Fruit fly (Drosophila melanogaster) Kc167 (cell line): ENCODE results near the gene CG42449.

Experiments used
- Myc ChIP-seq: fragments of >200 bp; optimal IDR thresholded peaks from 2 replicates; lab custom pipeline; 2017; ENCODE audit warnings: missing external identifiers
- Sin3A ChIP-seq: fragments of >200 bp; optimal IDR thresholded peaks from 2 replicates; lab custom pipeline; 2018; ENCODE audit warnings: missing external identifiers
- h ChIP-seq: fragments of >200 bp; optimal IDR thresholded peaks from 3 replicates; lab custom pipeline; 2018; ENCODE audit warnings: missing external identifiers
- insv ChIP-seq: fragments of >200 bp; optimal IDR thresholded peaks from 3 replicates; lab custom pipeline; 2018; ENCODE audit warnings: missing external identifiers
- psq ChIP-seq: fragments of >200 bp; optimal IDR thresholded peaks from 2 replicates; lab custom pipeline; 2017; ENCODE audit warnings: missing external identifiers
- ttk ChIP-seq: sonication (Bioruptor generic); optimal IDR thresholded peaks from 2 replicates; lab custom pipeline; 2017; ENCODE audit warnings: missing external identifiers

CG42449 gene

dm6 chrX:5682940-5683339 lies at the start of gene CG42449:
Gene CG42449, plus strand, starts transcription at chrX:5683240.
- no peak for TF ChIP-seq ttk

DNA sequence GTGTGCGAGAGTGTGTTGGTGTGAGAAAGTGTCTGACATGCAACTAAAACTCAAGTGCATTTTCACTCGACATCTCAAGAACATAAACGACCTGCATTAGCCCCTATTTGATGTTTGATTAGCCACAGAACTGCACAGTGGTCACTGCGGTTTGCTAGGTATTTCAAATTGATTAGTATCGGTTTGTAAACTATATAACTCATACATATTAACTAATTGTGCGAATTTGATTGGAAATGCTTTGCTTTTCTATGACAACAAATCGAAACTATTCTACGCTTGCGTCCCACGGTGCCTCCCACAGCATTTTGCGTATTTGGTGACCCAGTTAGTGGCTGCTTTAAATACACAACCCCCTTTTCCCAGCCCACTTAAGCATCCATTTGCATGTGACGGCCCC lies 48.3 kb upstream of the CG42449 start:
- no peak for TF ChIP-seq h (lab: Kevin White, UChicago)
- no peak for TF ChIP-seq psq (lab: Kevin White, UChicago)
- no peak for TF ChIP-seq insv (lab: Kevin White, UChicago)
- TF ChIP-seq Sin3A (lab: Kevin White, UChicago): no peak
- no peak for TF ChIP-seq ttk
- TF ChIP-seq Myc: no peak

DNA sequence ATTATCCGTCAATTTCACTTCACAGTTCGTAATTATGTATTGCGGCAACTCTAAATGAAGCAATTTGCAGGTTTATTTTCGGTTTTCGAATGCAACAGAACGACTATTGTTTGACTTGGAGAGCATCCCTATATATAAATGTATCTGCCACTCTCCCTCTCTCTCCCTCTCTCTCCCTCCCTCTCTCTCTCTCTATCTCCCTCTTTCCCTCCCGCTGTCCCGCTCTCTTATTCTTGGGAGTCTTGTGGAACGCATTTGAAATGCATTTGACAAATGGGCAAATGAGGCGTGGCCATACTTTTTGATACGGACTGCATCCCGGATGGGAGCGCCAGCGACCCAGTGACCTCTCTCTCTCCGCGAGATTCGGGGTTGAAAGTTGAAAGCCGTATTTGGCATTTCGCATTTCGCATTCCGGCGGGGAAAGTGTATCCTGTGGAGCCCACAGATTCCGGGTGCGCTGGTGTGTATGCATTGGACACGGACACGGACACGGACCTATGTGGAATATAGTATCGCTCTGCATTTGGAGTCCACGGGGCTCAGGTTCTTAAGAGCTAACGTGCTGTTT lies 46.4 kb upstream of the CG42449 start:
- TF ChIP-seq ttk: no peak
- TF ChIP-seq insv (lab: Kevin White, UChicago): no peak
- TF ChIP-seq Myc: no peak
- TF ChIP-seq psq (lab: Kevin White, UChicago): no peak
- TF ChIP-seq Sin3A (lab: Kevin White, UChicago): no peak
- TF ChIP-seq h (lab: Kevin White, UChicago): no peak

DNA sequence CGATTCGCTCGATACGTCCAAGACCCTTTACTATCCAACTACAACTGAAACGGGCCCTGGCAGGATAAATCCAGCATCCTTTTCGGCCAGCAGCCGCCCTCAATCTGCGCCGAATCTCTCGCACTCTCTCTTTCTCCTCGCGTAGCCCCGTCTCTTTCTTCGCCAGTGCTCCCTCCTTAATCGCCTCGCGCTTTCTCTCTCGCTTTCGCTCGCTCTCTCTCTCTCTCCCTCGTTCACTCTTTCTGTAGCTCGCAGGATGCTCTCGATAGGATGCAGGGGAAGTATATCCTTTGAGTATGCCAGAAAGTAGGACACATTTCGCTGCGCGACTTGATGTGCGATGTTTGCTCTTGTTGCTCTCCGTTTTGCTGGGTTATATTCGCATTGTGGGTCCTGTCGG lies 45.5 kb upstream of the CG42449 start:
- no peak for TF ChIP-seq psq (lab: Kevin White, UChicago)
- TF ChIP-seq h (lab: Kevin White, UChicago): no peak
- no peak for TF ChIP-seq insv (lab: Kevin White, UChicago)

DNA sequence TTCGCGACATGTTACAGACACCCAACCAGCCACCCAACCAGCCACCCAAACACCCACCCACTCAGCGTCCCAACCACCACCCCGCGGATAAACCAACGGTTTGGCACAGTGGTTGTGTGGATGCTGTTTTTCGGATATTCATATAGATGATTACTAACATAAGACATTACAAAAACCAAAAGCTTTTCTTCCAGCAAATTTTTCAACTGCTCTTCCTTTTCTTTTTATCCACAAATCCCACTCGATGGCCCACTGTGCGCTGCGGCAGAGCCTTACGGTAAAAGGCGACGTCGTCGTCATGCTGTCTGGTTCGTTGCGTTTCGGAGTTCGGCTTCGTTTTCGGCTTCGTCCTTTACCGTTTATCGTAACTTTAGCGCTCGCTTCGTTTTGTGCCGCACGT lies 44.5 kb upstream of the CG42449 start:
- TF ChIP-seq insv (lab: Kevin White, UChicago): no peak
- TF ChIP-seq Myc: no peak

DNA sequence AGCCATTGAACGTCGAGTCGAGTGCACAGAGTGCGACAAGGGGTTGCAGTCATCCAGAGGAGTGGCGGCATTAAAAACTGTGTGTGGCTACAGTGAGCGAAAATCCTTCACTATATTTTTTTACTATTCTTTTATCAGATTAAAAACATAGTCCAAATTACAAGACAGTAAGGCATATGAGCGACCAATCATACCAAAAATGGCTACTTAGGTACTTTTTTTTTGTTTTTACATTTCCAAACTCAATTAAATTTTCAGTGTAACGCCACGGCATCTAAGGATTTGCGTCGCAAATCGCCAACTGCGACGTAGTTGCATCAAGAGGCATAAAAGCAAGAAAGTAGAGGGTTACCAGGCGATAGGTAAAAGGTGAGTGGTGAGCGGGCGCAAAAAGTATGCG lies 44.0 kb upstream of the CG42449 start:
- TF ChIP-seq Myc: no peak
- TF ChIP-seq ttk: no peak
- no peak for TF ChIP-seq insv (lab: Kevin White, UChicago)
- TF ChIP-seq h (lab: Kevin White, UChicago): no peak
- TF ChIP-seq psq (lab: Kevin White, UChicago): no peak
- no peak for TF ChIP-seq Sin3A (lab: Kevin White, UChicago)

DNA sequence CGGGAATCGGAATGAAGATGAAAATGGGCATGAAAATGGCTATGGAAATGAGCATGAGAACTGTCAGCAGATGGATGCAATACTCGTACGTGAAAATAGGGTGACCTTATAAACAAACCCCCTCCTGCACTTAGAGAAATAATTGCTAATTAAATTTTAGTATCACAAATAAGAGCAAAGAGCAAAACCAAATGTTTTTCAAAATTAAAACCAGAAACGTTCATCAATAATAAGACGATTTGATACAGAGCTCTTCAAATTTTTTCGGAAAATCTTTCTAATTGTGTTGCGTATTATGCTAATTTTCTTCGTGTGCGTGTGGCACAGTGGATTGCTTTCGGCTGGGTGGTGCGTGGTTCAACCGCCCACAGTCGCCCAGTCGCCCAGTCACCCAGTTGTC lies 36.8 kb upstream of the CG42449 start:
- TF ChIP-seq Myc: no peak

DNA sequence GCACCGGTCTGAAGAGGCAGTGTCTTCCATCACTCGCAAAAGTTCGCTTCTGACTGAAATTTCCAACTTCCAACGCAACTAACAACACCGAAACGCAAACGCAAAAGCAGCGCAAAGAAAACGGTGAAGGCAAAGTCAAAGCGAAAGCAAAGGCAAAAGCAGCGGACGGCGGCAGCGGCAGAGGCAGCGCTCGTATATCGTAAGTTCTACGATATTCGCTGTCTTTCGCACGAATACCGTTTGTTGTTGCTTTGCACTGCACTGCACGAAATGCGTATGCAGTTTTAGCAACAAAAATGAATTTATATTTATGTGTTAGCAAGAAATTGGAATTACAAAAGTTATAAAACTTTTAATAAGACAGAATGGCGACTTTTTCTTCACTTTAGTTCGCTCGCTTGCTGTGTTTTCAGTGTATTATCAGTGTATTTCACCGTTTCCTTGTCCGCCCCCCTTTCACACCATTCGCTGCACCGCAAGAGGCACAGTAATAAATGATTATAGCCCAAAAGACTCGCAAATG lies 34.5 kb upstream of the CG42449 start, which contains the start of gene OtopLa:
TSS of gene OtopLa (minus strand) at position 51 of the 523 bp plus-strand sequence.
- no peak for TF ChIP-seq h (lab: Kevin White, UChicago)
- no peak for TF ChIP-seq psq (lab: Kevin White, UChicago)
- TF ChIP-seq ttk: no peak
- TF ChIP-seq Sin3A (lab: Kevin White, UChicago): no peak
- no peak for TF ChIP-seq insv (lab: Kevin White, UChicago)
- no peak for TF ChIP-seq Myc

dm6 chrX:5649387-5649786 lies 33.7 kb upstream of the CG42449 start:
- no peak for TF ChIP-seq insv (lab: Kevin White, UChicago)
- no peak for TF ChIP-seq Myc
- no peak for TF ChIP-seq h (lab: Kevin White, UChicago)
- no peak for TF ChIP-seq ttk
- no peak for TF ChIP-seq Sin3A (lab: Kevin White, UChicago)
- TF ChIP-seq psq (lab: Kevin White, UChicago): no peak

dm6 chrX:5649998-5650397 lies 33.0 kb upstream of the CG42449 start:
- TF ChIP-seq ttk: no peak
- TF ChIP-seq insv (lab: Kevin White, UChicago): no peak
- no peak for TF ChIP-seq Myc
- no peak for TF ChIP-seq h (lab: Kevin White, UChicago)
- TF ChIP-seq psq (lab: Kevin White, UChicago): no peak
- no peak for TF ChIP-seq Sin3A (lab: Kevin White, UChicago)

DNA sequence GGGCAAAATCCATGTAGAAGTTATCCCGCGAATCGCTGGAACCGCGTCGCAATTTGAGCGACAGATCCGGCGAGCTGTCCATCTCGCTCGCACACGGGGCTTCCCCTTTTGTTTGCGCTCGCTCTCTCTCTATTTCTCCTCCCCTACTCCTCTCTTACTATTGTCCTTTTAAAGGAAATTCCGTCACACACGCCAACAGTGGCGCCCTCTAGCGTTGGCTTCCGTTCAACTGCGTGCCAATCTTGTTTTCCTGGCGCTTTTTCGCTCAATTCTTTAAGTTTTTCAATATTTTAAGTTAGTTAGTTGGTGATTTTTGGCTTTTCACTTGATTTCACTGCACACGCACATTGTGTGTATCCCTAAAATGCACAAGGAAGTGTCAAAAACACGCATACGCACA lies 21.1 kb upstream of the CG42449 start:
- TF ChIP-seq h (lab: Kevin White, UChicago) (no peak), Sin3A (lab: Kevin White, UChicago) (no peak), Myc (no peak), ttk (no peak), psq (lab: Kevin White, UChicago) (no peak), insv (lab: Kevin White, UChicago) (no peak)

dm6 chrX:5662761-5663160 lies 20.3 kb upstream of the CG42449 start, which contains the start of gene OtopLc:
Gene OtopLc, minus strand, starts transcription at chrX:5662861.
- no peak for TF ChIP-seq ttk
- TF ChIP-seq insv (lab: Kevin White, UChicago): no peak
- no peak for TF ChIP-seq Myc
- no peak for TF ChIP-seq Sin3A (lab: Kevin White, UChicago)
- no peak for TF ChIP-seq psq (lab: Kevin White, UChicago)
- TF ChIP-seq h (lab: Kevin White, UChicago): no peak

DNA sequence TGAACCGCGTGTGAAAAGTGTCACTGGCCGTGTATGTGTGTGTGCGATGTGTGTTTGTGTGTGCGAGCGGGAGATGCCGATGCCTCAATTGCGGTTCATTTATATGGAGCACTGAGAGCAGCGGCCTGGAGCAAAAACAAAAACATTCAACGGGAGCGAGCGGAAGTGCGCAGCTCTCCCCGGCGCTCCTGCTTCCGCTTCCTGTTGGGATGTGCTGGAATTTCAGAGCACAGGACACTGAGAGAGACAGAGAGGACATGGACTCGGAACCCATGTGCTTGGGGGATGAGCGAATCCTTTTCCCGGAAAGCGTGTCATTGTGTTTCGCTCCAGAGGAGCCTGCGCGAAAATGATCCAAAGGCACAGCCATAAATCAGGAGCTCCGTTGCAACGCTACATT lies 18.8 kb upstream of the CG42449 start:
- TF ChIP-seq ttk: no peak
- no peak for TF ChIP-seq h (lab: Kevin White, UChicago)
- no peak for TF ChIP-seq Myc
- TF ChIP-seq psq (lab: Kevin White, UChicago): no peak

DNA sequence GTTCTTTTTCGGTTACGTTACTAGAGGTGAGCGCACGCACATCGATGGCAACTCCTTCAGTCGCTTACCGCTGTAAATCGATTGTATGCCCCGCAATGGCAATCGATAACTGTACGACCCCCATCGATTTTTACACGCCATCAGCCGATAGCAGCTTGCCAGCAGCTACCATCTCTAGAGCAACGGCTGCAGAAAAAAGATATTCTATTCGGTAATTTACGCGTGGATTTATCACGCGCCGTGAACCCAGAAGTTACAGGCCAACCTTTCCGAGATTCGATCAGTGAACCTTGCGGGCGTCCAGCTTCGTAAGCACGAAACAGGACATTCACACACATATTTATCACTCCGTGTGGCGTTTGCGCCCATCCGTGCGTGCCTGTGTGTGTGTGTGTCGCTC lies 17.1 kb upstream of the CG42449 start, which contains the start of the genes Sirt4 and CG4119:
TSS of gene Sirt4 (minus strand) at position 39 of the 400 bp plus-strand sequence.
TSS of gene CG4119 (plus strand) at position 151 of the 400 bp plus-strand sequence.
- TF ChIP-seq psq (lab: Kevin White, UChicago) (no peak), h (lab: Kevin White, UChicago) (no peak), ttk (no peak), Sin3A (lab: Kevin White, UChicago) (no peak), insv (lab: Kevin White, UChicago) (no peak), Myc (no peak)
